Fruit fly (Drosophila melanogaster) whole organism, prepupa: ENCODE measurements around the gene Ude.
A peak's percentile ranks its signal among the peaks of the same experiment; 100 is the strongest.

Experiments
- Blimp-1 ChIP-seq: fragments of 200-800 bp; sonication (Bioruptor generic); optimal IDR thresholded peaks from 3 replicates; lab custom pipeline; 2017; ENCODE audit warnings: missing biosample characterization, missing genetic modification characterization, mild to moderate bottlenecking, moderate library complexity, missing genetic modification reagents
- CG10631 ChIP-seq: fragments of 200-800 bp; sonication (Bioruptor generic); optimal IDR thresholded peaks from 2 replicates; lab custom pipeline; 2016; ENCODE audit warnings: missing biosample characterization, missing genetic modification characterization
- CG11762 ChIP-seq: fragments of 200-800 bp; sonication (Bioruptor generic); optimal IDR thresholded peaks from 3 replicates; lab custom pipeline; 2016; ENCODE audit warnings: missing biosample characterization, missing genetic modification characterization; ENCODE audit not compliant: insufficient read depth
- CG15336 ChIP-seq: fragments of 200-800 bp; sonication (Bioruptor generic); IDR thresholded peaks from 2 replicates; pipeline ENCODE4 v1.3.6; 2022; ENCODE audit warnings: missing biosample characterization, missing genetic modification characterization
- CG1621 ChIP-seq: fragments of 200-800 bp; sonication (Bioruptor generic); optimal IDR thresholded peaks from 3 replicates; lab custom pipeline; 2018; ENCODE audit warnings: missing biosample characterization, mild to moderate bottlenecking, missing genetic modification characterization
- CG16779 ChIP-seq: fragments of 200-800 bp; sonication (Bioruptor generic); optimal IDR thresholded peaks from 3 replicates; lab custom pipeline; 2017; ENCODE audit warnings: missing biosample characterization, mild to moderate bottlenecking, missing genetic modification characterization
- CG3032 ChIP-seq: fragments of 200-800 bp; optimal IDR thresholded peaks from 2 replicates; lab custom pipeline; 2019; ENCODE audit warnings: missing biosample characterization, mild to moderate bottlenecking, missing genetic modification characterization, moderate library complexity
- CG31627 ChIP-seq: fragments of 200-800 bp; sonication (Bioruptor generic); optimal IDR thresholded peaks from 3 replicates; lab custom pipeline; 2016; ENCODE audit warnings: missing biosample characterization, missing genetic modification characterization
- CG32006 ChIP-seq: fragments of 200-800 bp; sonication (Bioruptor generic); optimal IDR thresholded peaks from 3 replicates; lab custom pipeline; 2017; ENCODE audit warnings: missing biosample characterization, mild to moderate bottlenecking, missing genetic modification characterization
- CG34406 ChIP-seq: fragments of 200-800 bp; sonication (Bioruptor generic); optimal IDR thresholded peaks from 3 replicates; lab custom pipeline; 2016; ENCODE audit warnings: missing biosample characterization, missing genetic modification characterization
- CG6792 ChIP-seq: fragments of 200-800 bp; sonication (Bioruptor generic); optimal IDR thresholded peaks from 3 replicates; lab custom pipeline; 2016; ENCODE audit warnings: missing biosample characterization, missing genetic modification characterization
- CG6854 ChIP-seq: fragments of 200-800 bp; sonication (Bioruptor generic); optimal IDR thresholded peaks from 2 replicates; lab custom pipeline; 2017; ENCODE audit warnings: missing biosample characterization, mild to moderate bottlenecking, missing genetic modification characterization
- CG7368 ChIP-seq: fragments of 200-800 bp; sonication (Bioruptor generic); optimal IDR thresholded peaks from 3 replicates; lab custom pipeline; 2016; ENCODE audit warnings: missing biosample characterization, missing genetic modification characterization
- CG8119 ChIP-seq: fragments of 200-800 bp; sonication (Bioruptor generic); IDR thresholded peaks from 3 replicates; pipeline ENCODE4 v1.3.6; 2022; ENCODE audit warnings: missing biosample characterization, missing genetic modification characterization
- CG8319 ChIP-seq: fragments of 200-800 bp; sonication (Bioruptor generic); optimal IDR thresholded peaks from 3 replicates; lab custom pipeline; 2016; ENCODE audit warnings: missing biosample characterization, missing genetic modification characterization
- CG8632 ChIP-seq: fragments of 200-800 bp; sonication (Bioruptor generic); optimal IDR thresholded peaks from 3 replicates; lab custom pipeline; 2016; ENCODE audit warnings: missing biosample characterization, missing genetic modification characterization
- Gug ChIP-seq: fragments of 200-800 bp; sonication (Bioruptor generic); IDR thresholded peaks from 2 replicates; pipeline ENCODE4 v1.3.6; 2022; ENCODE audit warnings: missing biosample characterization, missing genetic modification characterization
- Hr38 ChIP-seq: sonication (Bioruptor generic); optimal IDR thresholded peaks from 2 replicates; lab custom pipeline; 2016; ENCODE audit warnings: missing biosample characterization, missing genetic modification characterization
- Hr4 ChIP-seq: fragments of 200-800 bp; sonication (Bioruptor generic); optimal IDR thresholded peaks from 3 replicates; lab custom pipeline; 2016; ENCODE audit warnings: missing biosample characterization, missing genetic modification characterization
- Lpt ChIP-seq: fragments of 200-800 bp; sonication (Bioruptor generic); optimal IDR thresholded peaks from 3 replicates; lab custom pipeline; 2016; ENCODE audit warnings: missing biosample characterization, missing genetic modification characterization
- Smox ChIP-seq: fragments of 200-800 bp; sonication (Bioruptor generic); optimal IDR thresholded peaks from 3 replicates; lab custom pipeline; 2016; ENCODE audit warnings: missing biosample characterization, missing genetic modification characterization
- Sox102F ChIP-seq: fragments of 200-800 bp; sonication (Bioruptor generic); optimal IDR thresholded peaks from 2 replicates; lab custom pipeline; 2016; ENCODE audit warnings: missing biosample characterization, mild to moderate bottlenecking, missing genetic modification characterization
- achi ChIP-seq: fragments of 200-800 bp; sonication (Bioruptor generic); optimal IDR thresholded peaks from 3 replicates; lab custom pipeline; 2016; ENCODE audit warnings: missing biosample characterization, missing genetic modification characterization
- cyc ChIP-seq: fragments of 200-800 bp; sonication (Bioruptor generic); optimal IDR thresholded peaks from 3 replicates; lab custom pipeline; 2016; ENCODE audit warnings: missing biosample characterization, missing genetic modification characterization
- esn ChIP-seq: fragments of 200-800 bp; sonication (Bioruptor generic); optimal IDR thresholded peaks from 2 replicates; lab custom pipeline; 2016; ENCODE audit warnings: missing biosample characterization, mild to moderate bottlenecking, missing genetic modification characterization, moderate library complexity
- fd59A ChIP-seq: fragments of 200-800 bp; sonication (Bioruptor generic); optimal IDR thresholded peaks from 2 replicates; lab custom pipeline; 2017; ENCODE audit warnings: missing biosample characterization, mild to moderate bottlenecking, missing genetic modification characterization, missing genetic modification reagents
- fd85E ChIP-seq: fragments of 200-800 bp; sonication (Bioruptor generic); optimal IDR thresholded peaks from 3 replicates; lab custom pipeline; 2016; ENCODE audit warnings: missing biosample characterization, missing genetic modification characterization
- fkh ChIP-seq: fragments of 200-800 bp; sonication (Bioruptor generic); optimal IDR thresholded peaks from 3 replicates; lab custom pipeline; 2017; ENCODE audit warnings: missing biosample characterization, mild to moderate bottlenecking, missing genetic modification characterization, moderate library complexity
- lz ChIP-seq: fragments of 200-800 bp; sonication (Bioruptor generic); optimal IDR thresholded peaks from 3 replicates; lab custom pipeline; 2016; ENCODE audit warnings: missing biosample characterization, missing genetic modification characterization
- pdm3 ChIP-seq: fragments of 200-800 bp; sonication (Bioruptor generic); optimal IDR thresholded peaks from 3 replicates; lab custom pipeline; 2016; ENCODE audit warnings: missing biosample characterization, missing genetic modification characterization
- ss ChIP-seq, 2 experiments: fragments of 200-800 bp; sonication (Bioruptor generic); optimal IDR thresholded peaks; 2 replicates in 1 of 2; 3 replicates in 1 of 2; lab custom pipeline; 2017 to 2018; ENCODE audit warnings: mild to moderate bottlenecking in 2 of 2, missing biosample characterization in 2 of 2, missing genetic modification characterization in 2 of 2, moderate library complexity in 1 of 2
- vri ChIP-seq: fragments of 200-800 bp; sonication (Bioruptor generic); optimal IDR thresholded peaks from 3 replicates; lab custom pipeline; 2016; ENCODE audit warnings: missing biosample characterization, mild to moderate bottlenecking, missing genetic modification characterization

Gene Ude

DNA sequence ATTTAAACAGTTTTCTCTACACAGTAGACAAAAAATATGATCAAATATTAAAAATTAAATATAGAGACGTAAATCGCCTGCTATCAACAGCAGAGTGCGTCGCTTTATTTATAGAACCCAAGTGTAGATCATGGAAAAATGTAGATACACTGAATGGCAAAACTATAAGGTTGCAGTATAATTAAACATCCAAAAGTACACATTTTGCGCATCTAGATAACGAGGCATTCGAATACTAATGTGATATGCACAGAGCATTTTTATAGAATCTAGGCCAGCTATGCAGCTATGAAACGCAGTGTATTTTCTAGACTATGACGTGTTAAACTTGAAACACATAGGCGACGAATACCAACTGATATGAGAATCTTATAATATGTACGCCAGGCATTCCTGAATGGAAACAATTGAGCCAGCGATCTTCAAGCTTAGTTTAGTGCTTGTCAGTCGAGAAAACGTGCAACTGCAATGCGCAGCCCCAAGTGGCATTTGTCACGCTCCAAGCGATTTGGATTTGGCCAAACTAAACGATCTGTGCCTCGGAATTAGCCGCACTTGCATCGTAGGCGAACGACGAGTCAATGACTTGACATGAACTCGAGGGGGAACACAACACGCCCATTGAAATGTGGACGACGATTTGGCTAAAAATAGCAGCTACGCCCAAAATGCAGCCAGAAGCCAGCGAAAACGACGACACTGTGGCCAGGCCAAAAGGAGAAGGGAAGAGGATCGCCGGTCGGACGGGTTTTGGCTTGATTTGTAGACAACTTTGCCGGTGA is 11.6 kb upstream of the Ude start (continued):
- TF ChIP-seq fkh (GFP tag; lab: Kevin White, UChicago) (peak; percentile 80), CG8119 (GFP tag; lab: Robert Waterston, UW) (peak; percentile 92), Hr4 (GFP tag; lab: Kevin White, UChicago) (peak; percentile 93), fd85E (peak; percentile 52), lz (GFP tag; lab: Kevin White, UChicago) (peak; percentile 87), CG34406 (GFP tag; lab: Kevin White, UChicago) (peak; percentile 82), CG7368 (GFP tag; lab: Kevin White, UChicago) (peak; percentile 81), pdm3 (GFP tag; lab: Kevin White, UChicago) (peak; percentile 90), vri (GFP tag; lab: Kevin White, UChicago) (peak; percentile 87), esn (peak; percentile 90), CG16779 (tag; lab: Kevin White, UChicago) (peak; percentile 87), CG1621 (peak; percentile 92), CG8632 (GFP tag; lab: Kevin White, UChicago) (peak; percentile 74), CG6854 (GFP tag; lab: Kevin White, UChicago) (no peak), CG11762 (GFP tag; lab: Kevin White, UChicago) (peak; percentile 84), Gug (peak; percentile 95)

DNA sequence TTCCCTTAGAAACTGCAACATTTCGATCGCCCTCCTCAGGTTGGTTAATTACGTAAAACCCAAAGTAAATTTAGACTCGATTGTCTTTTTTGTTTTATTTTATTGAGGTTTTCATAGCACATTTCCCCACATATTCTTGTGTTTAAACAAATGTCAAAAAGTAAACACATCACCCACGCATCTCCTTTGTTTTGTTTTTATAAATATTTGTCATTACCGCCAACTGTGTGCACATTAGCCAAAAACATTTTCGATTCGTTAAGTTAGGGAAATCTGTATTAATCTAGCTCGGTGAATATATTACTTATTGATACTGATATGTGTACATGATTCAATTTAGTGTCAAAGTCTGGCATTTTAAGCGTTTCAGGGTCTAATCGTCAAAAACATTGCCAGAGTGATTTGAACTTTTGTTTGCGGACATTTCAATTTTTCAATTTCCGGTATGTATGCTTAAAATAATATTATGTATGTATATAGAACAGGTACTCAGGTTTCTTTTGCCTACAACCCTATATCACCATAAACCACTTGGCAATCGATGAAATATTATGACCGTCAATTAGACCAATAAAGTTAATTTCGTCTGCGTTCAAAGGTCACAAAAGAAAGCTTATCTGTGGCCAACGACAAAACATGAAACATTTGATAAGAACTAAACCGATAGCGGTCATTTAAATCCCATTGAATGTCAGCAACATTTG is 10.3 kb upstream of the Ude start:
- TF ChIP-seq vri (GFP tag; lab: Kevin White, UChicago) (peak; percentile 65), fkh (GFP tag; lab: Kevin White, UChicago) (peak; percentile 87), CG10631 (GFP tag; lab: Kevin White, UChicago) (no peak)

DNA sequence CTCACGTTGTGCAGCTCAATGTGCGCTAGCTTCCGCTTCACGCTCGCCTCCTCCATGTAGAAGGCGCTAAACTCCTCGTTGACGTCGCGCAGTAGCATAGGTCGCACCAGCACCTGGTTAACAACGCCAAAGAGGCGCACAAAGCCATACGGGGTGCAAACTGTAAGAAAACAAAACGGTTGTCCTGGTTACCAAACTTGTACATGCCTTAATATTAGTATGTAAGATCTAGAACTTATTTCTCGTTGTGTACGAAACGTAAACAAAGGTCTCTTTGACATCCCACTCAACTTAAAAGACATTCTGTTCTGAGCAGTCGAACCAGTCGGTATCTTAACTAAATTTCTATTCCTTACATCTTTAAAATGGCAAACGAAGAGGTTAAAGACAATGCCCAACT is 7.9 kb upstream of the Ude start, which contains the start of gene CG6980:
Gene CG6980 (plus strand): TSS at position 301 of the 400 bp plus-strand sequence.
- no peak for TF ChIP-seq Blimp-1 (GFP tag; lab: Kevin White, UChicago)
- TF ChIP-seq CG32006: no peak
- TF ChIP-seq CG6792 (GFP tag; lab: Kevin White, UChicago): no peak
- no peak for TF ChIP-seq CG10631 (GFP tag; lab: Kevin White, UChicago)
- no peak for TF ChIP-seq Hr4 (GFP tag; lab: Kevin White, UChicago)
- no peak for TF ChIP-seq CG3032
- no peak for TF ChIP-seq CG31627 (GFP tag; lab: Kevin White, UChicago)
- no peak for TF ChIP-seq Hr38 (GFP tag; lab: Kevin White, UChicago)
- TF ChIP-seq CG1621: no peak
- TF ChIP-seq CG8319: no peak
- no peak for TF ChIP-seq cyc
- TF ChIP-seq CG15336: no peak
- no peak for TF ChIP-seq Gug
- TF ChIP-seq achi (GFP tag; lab: Kevin White, UChicago): no peak
- no peak for TF ChIP-seq ss (GFP tag; optimal IDR thresholded peaks at IDR 0.05; lab: Kevin White, UChicago)
- TF ChIP-seq Smox: no peak
- TF ChIP-seq fd59A (GFP tag; lab: Kevin White, UChicago): no peak

DNA sequence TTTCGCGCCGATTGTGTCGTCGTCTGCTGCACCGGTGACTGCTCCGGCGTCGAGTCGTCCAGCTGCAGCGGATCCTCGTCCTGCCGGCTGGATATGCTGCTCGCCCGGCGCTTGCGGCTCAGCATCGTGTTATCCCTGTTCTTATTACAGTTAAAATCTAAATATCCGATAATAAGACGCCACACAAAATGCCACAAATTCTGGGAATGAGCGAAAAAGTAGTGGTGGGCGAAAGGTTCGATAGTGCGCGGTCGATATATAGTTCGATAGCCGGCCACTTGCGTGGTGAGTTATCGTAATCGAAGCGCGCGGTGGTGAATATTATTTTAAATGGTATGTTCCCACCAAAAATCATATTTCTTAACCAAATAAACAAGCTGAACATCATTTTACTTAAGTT is 5.6 kb upstream of the Ude start, which contains the start of gene polybromo:
Gene polybromo (minus strand): TSS at position 212 of the 400 bp plus-strand sequence.
- TF ChIP-seq Lpt (GFP tag; lab: Kevin White, UChicago) (no peak), Sox102F (no peak), Blimp-1 (GFP tag; lab: Kevin White, UChicago) (no peak), Hr38 (GFP tag; lab: Kevin White, UChicago) (no peak), lz (GFP tag; lab: Kevin White, UChicago) (no peak), fkh (GFP tag; lab: Kevin White, UChicago) (no peak), Smox (no peak), vri (GFP tag; lab: Kevin White, UChicago) (no peak)
